Fruit fly (Drosophila melanogaster) whole organism: ENCODE measurements around the gene Diap1.

ENCODE experiments used
- Dll ChIP-seq: fragments of >200 bp; optimal IDR thresholded peaks from 2 replicates; lab custom pipeline; 2017
- psq ChIP-seq: fragments of >200 bp; optimal IDR thresholded peaks from 2 replicates; lab custom pipeline; 2017

DNA sequence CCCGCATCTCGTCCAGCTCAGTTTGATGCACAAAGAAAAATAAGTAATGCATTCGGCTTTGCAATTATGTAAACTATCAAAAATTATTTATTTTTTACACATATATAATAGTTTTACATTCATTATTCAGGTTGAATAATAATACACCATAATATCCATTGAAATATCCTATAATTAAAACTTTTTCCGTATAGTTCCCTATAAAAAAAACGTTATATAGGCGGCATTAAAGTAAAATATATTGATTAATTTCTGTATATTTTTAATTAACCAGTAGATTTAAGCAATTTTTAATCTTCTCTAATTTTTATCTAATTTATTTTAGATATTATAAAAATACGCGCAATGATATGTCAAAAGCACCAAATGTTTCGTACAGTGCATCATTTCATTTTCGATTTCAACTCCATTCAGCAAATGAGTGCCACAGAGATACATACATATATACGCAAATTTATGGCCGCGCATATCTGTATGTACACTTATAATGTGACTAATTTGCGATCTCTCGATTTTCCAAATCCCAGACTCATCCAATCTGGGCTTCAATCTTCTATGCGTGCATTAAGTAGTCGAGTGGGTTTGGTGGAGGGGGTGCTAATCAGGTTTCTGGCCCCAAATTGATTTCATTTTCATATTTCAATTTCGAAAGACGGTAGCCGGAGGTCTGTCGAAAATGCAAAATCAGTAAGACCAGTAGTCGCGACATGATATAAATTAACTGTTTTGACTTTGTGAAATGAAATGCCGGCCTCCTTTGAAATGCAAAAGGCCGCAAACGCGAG lies 37.4 kb downstream of the Diap1 start:
- TF ChIP-seq psq (no peak), Dll (lab: Kevin White, UChicago) (no peak)
